Worm (Caenorhabditis elegans): ENCODE results near the gene sru-40.

The sru-40 gene

ce11 chrV:9855920-9856852 lies 22.4 kb upstream of the sru-40 start (continued):
- no peak for TF ChIP-seq jun-1 (tag; optimal IDR thresholded peaks at IDR 0.05)
- peak in 1 of 6 experiments; percentile 25 for TF ChIP-seq elt-3 (tag; optimal IDR thresholded peaks at IDR 0.05)
- TF ChIP-seq dpl-1 (GFP tag; optimal IDR thresholded peaks at IDR 0.05) = peak in 2 of 3 experiments; percentile 45 to 51
- no peak for TF ChIP-seq nhr-28 (tag; optimal IDR thresholded peaks at IDR 0.05)
- TF ChIP-seq fos-1 (tag; optimal IDR thresholded peaks at IDR 0.05) = no peak
- peak; percentile 51 to 67 for TF ChIP-seq efl-1 (optimal IDR thresholded peaks at IDR 0.05)
- peak; percentile 41 to 89 for TF ChIP-seq efl-1 (GFP tag; optimal IDR thresholded peaks at IDR 0.05 in 1 of 2)
- no peak for TF ChIP-seq hlh-17 (GFP tag; optimal IDR thresholded peaks at IDR 0.05; ENCODE audit: borderline replicate concordance)
- TF ChIP-seq xbp-1 (tag; optimal IDR thresholded peaks at IDR 0.05) = peak; percentile 70
- peak; percentile 31 for TF ChIP-seq nhr-71 (tag; optimal IDR thresholded peaks at IDR 0.05)
- TF ChIP-seq lin-39 (tag; optimal IDR thresholded peaks at IDR 0.05) = no peak
- TF ChIP-seq ces-1 (GFP tag; optimal IDR thresholded peaks at IDR 0.05) = no peak
- peak; percentile 4 for TF ChIP-seq ama-1 (optimal IDR thresholded peaks at IDR 0.05)
- peak; percentile 32 for TF ChIP-seq nhr-47 (tag; optimal IDR thresholded peaks at IDR 0.05)
- no peak for TF ChIP-seq aha-1 (tag; optimal IDR thresholded peaks at IDR 0.05)
- TF ChIP-seq mdl-1 (tag; optimal IDR thresholded peaks at IDR 0.05) = peak in 1 of 2 experiments; percentile 32
- peak; percentile 67 for TF ChIP-seq rnt-1 (tag; optimal IDR thresholded peaks at IDR 0.05)
- TF ChIP-seq fkh-8 (tag; optimal IDR thresholded peaks at IDR 0.05) = peak; percentile 31
- peak; percentile 9 for TF ChIP-seq dsc-1 (tag; optimal IDR thresholded peaks at IDR 0.05)
- peak; percentile 66 for TF ChIP-seq nhr-85 (tag)
- peak; percentile 11 to 51 for TF ChIP-seq lin-35 (GFP tag; optimal IDR thresholded peaks at IDR 0.05)
- TF ChIP-seq snpc-4 (tag; optimal IDR thresholded peaks at IDR 0.05) = no peak
- no peak for TF ChIP-seq nhr-12 (tag; optimal IDR thresholded peaks at IDR 0.05)
- TF ChIP-seq nhr-19 (GFP tag; conservative IDR thresholded peaks at IDR 0.05) = peak; percentile 42
- no peak for TF ChIP-seq grh-1 (GFP tag; IDR thresholded peaks at IDR 0.05)
- no peak for TF ChIP-seq zip-4 (GFP tag; optimal IDR thresholded peaks at IDR 0.05)
- no peak for TF ChIP-seq nhr-11 (tag; optimal IDR thresholded peaks at IDR 0.05)
- peak; percentile 75 for TF ChIP-seq blmp-1 (tag; optimal IDR thresholded peaks at IDR 0.05)
- peak; percentile 38 to 40 for TF ChIP-seq lsy-2 (tag; optimal IDR thresholded peaks at IDR 0.05)
- TF ChIP-seq Y116A8C.19 (tag; optimal IDR thresholded peaks at IDR 0.05; ENCODE audit: borderline replicate concordance) = no peak
- no peak for TF ChIP-seq nhr-76 (tag; optimal IDR thresholded peaks at IDR 0.05)
- TF ChIP-seq nhr-237 (tag; optimal IDR thresholded peaks at IDR 0.05) = no peak
- no peak for TF ChIP-seq hlh-4 (tag; optimal IDR thresholded peaks at IDR 0.05)
- no peak for TF ChIP-seq ceh-8 (GFP tag; optimal IDR thresholded peaks at IDR 0.05)
- TF ChIP-seq tbx-2 (tag; optimal IDR thresholded peaks at IDR 0.05) = peak; percentile 33
- TF ChIP-seq lir-3 (tag; optimal IDR thresholded peaks at IDR 0.05; ENCODE audit: poor library complexity) = no peak
- TF ChIP-seq sptf-1 (tag; optimal IDR thresholded peaks at IDR 0.05) = no peak
- TF ChIP-seq nhr-20 (tag; optimal IDR thresholded peaks at IDR 0.05) = peak; percentile 56
- TF ChIP-seq sup-37 (GFP tag; optimal IDR thresholded peaks at IDR 0.05) = no peak

- TF ChIP-seq F16B12.6 (tag; optimal IDR thresholded peaks at IDR 0.05) = no peak
- no peak for TF ChIP-seq hlh-4 (tag; optimal IDR thresholded peaks at IDR 0.05)
- no peak for TF ChIP-seq efl-3 (GFP tag; optimal IDR thresholded peaks at IDR 0.05)
- no peak for TF ChIP-seq grh-1 (GFP tag; IDR thresholded peaks at IDR 0.05)
- no peak for TF ChIP-seq ztf-4 (tag; optimal IDR thresholded peaks at IDR 0.05)
- peak; percentile 67 for TF ChIP-seq lin-14 (GFP tag; optimal IDR thresholded peaks at IDR 0.05)
- no peak for TF ChIP-seq unc-30 (tag; optimal IDR thresholded peaks at IDR 0.05)
- no peak for TF ChIP-seq tlp-1 (tag; optimal IDR thresholded peaks at IDR 0.05)
- TF ChIP-seq mep-1 (tag; optimal IDR thresholded peaks at IDR 0.05) = peak; percentile 6
- TF ChIP-seq unc-98 (GFP tag; IDR thresholded peaks at IDR 0.05) = no peak
- no peak for TF ChIP-seq C34B4.2 (tag; optimal IDR thresholded peaks at IDR 0.05)
- no peak for TF ChIP-seq lin-13 (GFP tag; optimal IDR thresholded peaks at IDR 0.05)
- no peak for TF ChIP-seq C16A3.4 (tag; optimal IDR thresholded peaks at IDR 0.05)
- no peak for TF ChIP-seq ceh-8 (GFP tag; optimal IDR thresholded peaks at IDR 0.05)
- peak in 1 of 2 experiments; percentile 12 for TF ChIP-seq lsy-2 (tag; optimal IDR thresholded peaks at IDR 0.05)
- TF ChIP-seq sup-37 (GFP tag; optimal IDR thresholded peaks at IDR 0.05) = no peak
- no peak for TF ChIP-seq ama-1 (optimal IDR thresholded peaks at IDR 0.05)
- no peak for TF ChIP-seq nhr-11 (tag; optimal IDR thresholded peaks at IDR 0.05)
- no peak for TF ChIP-seq fos-1 (tag; optimal IDR thresholded peaks at IDR 0.05)
- no peak for TF ChIP-seq ces-1 (GFP tag; optimal IDR thresholded peaks at IDR 0.05)
- TF ChIP-seq nhr-76 (tag; optimal IDR thresholded peaks at IDR 0.05) = no peak
- no peak for TF ChIP-seq dsc-1 (tag; optimal IDR thresholded peaks at IDR 0.05)
- no peak for TF ChIP-seq blmp-1 (tag; optimal IDR thresholded peaks at IDR 0.05)
- peak in 1 of 2 experiments; percentile 1 for TF ChIP-seq efl-1 (optimal IDR thresholded peaks at IDR 0.05)
- TF ChIP-seq efl-1 (GFP tag; optimal IDR thresholded peaks at IDR 0.05 in 1 of 2) = no peak
Measured at ce11 chrV:9853801-9854200, 20.0 kb upstream of the sru-40 start.
